Fruit fly (Drosophila melanogaster) whole organism, embryonic: Measurements from ENCODE around the gene CG13912.
A peak's percentile ranks its signal among the peaks of the same experiment; 100 is the strongest.

Experiments
- Atf6 ChIP-seq: fragments of 200-800 bp; sonication (Bioruptor generic); IDR thresholded peaks from 2 replicates; pipeline ENCODE4 v1.3.6; 2022; ENCODE audit warnings: missing biosample characterization, missing genetic modification characterization
- BtbVII ChIP-seq: fragments of 200-800 bp; sonication (Bioruptor generic); optimal IDR thresholded peaks from 3 replicates; lab custom pipeline; 2017; ENCODE audit warnings: missing biosample characterization, mild to moderate bottlenecking, missing genetic modification characterization
- Bteb2 ChIP-seq: fragments of 200-800 bp; sonication (Bioruptor generic); optimal IDR thresholded peaks from 2 replicates; lab custom pipeline; 2016; ENCODE audit warnings: missing biosample characterization, missing genetic modification characterization
- CG10147 ChIP-seq: fragments of 200-800 bp; sonication (Bioruptor generic); optimal IDR thresholded peaks from 2 replicates; lab custom pipeline; 2019; ENCODE audit warnings: missing biosample characterization, mild to moderate bottlenecking, missing genetic modification characterization, moderate library complexity
- CG10366 ChIP-seq: fragments of 200-800 bp; sonication (Bioruptor generic); IDR thresholded peaks from 2 replicates; pipeline ENCODE4 v1.3.6; 2022; ENCODE audit warnings: missing biosample characterization, missing genetic modification characterization
- CG14667 ChIP-seq: fragments of 200-800 bp; sonication (Bioruptor generic); IDR thresholded peaks from 2 replicates; pipeline ENCODE4 v1.3.6; 2022; ENCODE audit warnings: missing biosample characterization, missing genetic modification characterization
- CG15514 ChIP-seq: fragments of 200-800 bp; sonication (Bioruptor generic); optimal IDR thresholded peaks from 3 replicates; lab custom pipeline; 2017; ENCODE audit warnings: missing biosample characterization, missing genetic modification characterization, mild to moderate bottlenecking, moderate library complexity, missing genetic modification reagents
- CG15696 ChIP-seq: fragments of 200-800 bp; sonication (Bioruptor generic); optimal IDR thresholded peaks from 2 replicates; lab custom pipeline; 2019; ENCODE audit warnings: missing biosample characterization, mild to moderate bottlenecking, missing genetic modification characterization, moderate library complexity
- CG17568 ChIP-seq: fragments of 200-800 bp; sonication (Bioruptor generic); optimal IDR thresholded peaks from 2 replicates; lab custom pipeline; 2018; ENCODE audit warnings: missing biosample characterization, mild to moderate bottlenecking, missing genetic modification characterization, moderate library complexity
- CG2129 ChIP-seq: fragments of 200-800 bp; sonication (Bioruptor generic); IDR thresholded peaks from 2 replicates; pipeline ENCODE4 v1.3.6; 2022; ENCODE audit warnings: missing biosample characterization, missing genetic modification characterization; ENCODE audit not compliant: partially characterized antibody
- CG2875 ChIP-seq: fragments of 200-800 bp; sonication (Bioruptor generic); optimal IDR thresholded peaks from 2 replicates; lab custom pipeline; 2017; ENCODE audit warnings: missing biosample characterization, mild to moderate bottlenecking, missing genetic modification characterization, missing genetic modification reagents
- CG33557 ChIP-seq: fragments of 200-800 bp; sonication (Bioruptor generic); optimal IDR thresholded peaks from 2 replicates; lab custom pipeline; 2019; ENCODE audit warnings: missing biosample characterization, mild to moderate bottlenecking, missing genetic modification characterization, moderate library complexity
- CG34376 ChIP-seq: fragments of 200-800 bp; sonication (Bioruptor generic); optimal IDR thresholded peaks from 2 replicates; lab custom pipeline; 2018; ENCODE audit warnings: missing biosample characterization, mild to moderate bottlenecking, missing genetic modification characterization
- CG4404 ChIP-seq: fragments of 200-800 bp; sonication (Bioruptor generic); IDR thresholded peaks from 2 replicates; pipeline ENCODE4 v1.3.6; 2022; ENCODE audit warnings: missing biosample characterization, missing genetic modification characterization
- CG4854 ChIP-seq: fragments of 200-800 bp; sonication (Bioruptor generic); optimal IDR thresholded peaks from 2 replicates; lab custom pipeline; 2016; ENCODE audit warnings: missing biosample characterization, missing genetic modification characterization, inconsistent platforms
- CG7357 ChIP-seq: fragments of 200-800 bp; sonication (Bioruptor generic); IDR thresholded peaks from 3 replicates; pipeline ENCODE4 v1.3.6; 2022; ENCODE audit warnings: missing biosample characterization, missing genetic modification characterization
- CG7928 ChIP-seq: fragments of 200-800 bp; sonication (Bioruptor generic); optimal IDR thresholded peaks from 2 replicates; lab custom pipeline; 2017; ENCODE audit warnings: missing biosample characterization, mild to moderate bottlenecking, missing genetic modification characterization
- CG9932 ChIP-seq: fragments of 200-800 bp; sonication (Bioruptor generic); IDR thresholded peaks from 2 replicates; pipeline ENCODE4 v1.3.6; 2022; ENCODE audit warnings: missing biosample characterization, missing genetic modification characterization
- E2f2 ChIP-seq: fragments of 200-800 bp; sonication (Bioruptor generic); IDR thresholded peaks from 2 replicates; pipeline ENCODE4 v1.3.6; 2022; ENCODE audit warnings: missing biosample characterization, missing genetic modification characterization
- Hmr ChIP-seq: fragments of 200-800 bp; sonication (Bioruptor generic); optimal IDR thresholded peaks from 3 replicates; lab custom pipeline; 2017; ENCODE audit warnings: mild to moderate bottlenecking, missing biosample characterization, missing genetic modification reagents, missing genetic modification characterization
- Hr51 ChIP-seq, 2 experiments: fragments of 200-800 bp; sonication (Bioruptor generic); optimal IDR thresholded peaks; 2 replicates in 1 of 2; 3 replicates in 1 of 2; lab custom pipeline; 2016 to 2018; ENCODE audit warnings: missing biosample characterization in 2 of 2, missing genetic modification characterization in 2 of 2, mild to moderate bottlenecking in 1 of 2, moderate library complexity in 1 of 2
- Hr78 ChIP-seq, 2 experiments: fragments of 200-800 bp in 1 of 2; fragments of >200 bp in 1 of 2; sonication (Bioruptor generic) in 1 of 2; optimal IDR thresholded peaks; 2 replicates each; lab custom pipeline; 2017 to 2019; ENCODE audit warnings: missing biosample characterization in 2 of 2, missing genetic modification characterization in 2 of 2, mild to moderate bottlenecking in 1 of 2, moderate library complexity in 1 of 2
- Mad ChIP-seq: fragments of 200-800 bp; sonication (Bioruptor generic); optimal IDR thresholded peaks from 2 replicates; lab custom pipeline; 2016; ENCODE audit warnings: missing biosample characterization, missing genetic modification characterization
- Myb ChIP-seq: fragments of 200-800 bp; sonication (Bioruptor generic); optimal IDR thresholded peaks from 2 replicates; lab custom pipeline; 2016; ENCODE audit warnings: missing biosample characterization, missing genetic modification characterization
- NK7.1 ChIP-seq: fragments of 200-800 bp; sonication (Bioruptor generic); optimal IDR thresholded peaks from 3 replicates; lab custom pipeline; 2016; ENCODE audit warnings: missing biosample characterization, missing genetic modification characterization
- Oaz ChIP-seq: fragments of 200-800 bp; sonication (Bioruptor generic); IDR thresholded peaks from 2 replicates; pipeline ENCODE4 v1.3.6; 2022; ENCODE audit warnings: missing biosample characterization, missing genetic modification characterization
- Rfx ChIP-seq: fragments of 200-800 bp; sonication (Bioruptor generic); IDR thresholded peaks from 2 replicates; pipeline ENCODE4 v1.3.6; 2022; ENCODE audit warnings: missing biosample characterization, missing genetic modification characterization
- Rx ChIP-seq: fragments of 200-800 bp; sonication (Bioruptor generic); IDR thresholded peaks from 2 replicates; pipeline ENCODE4 v1.3.6; 2022; ENCODE audit warnings: missing biosample characterization, missing genetic modification characterization
- Scr ChIP-seq: fragments of 200-800 bp; sonication (Bioruptor generic); IDR thresholded peaks from 2 replicates; pipeline ENCODE4 v1.3.6; 2022; ENCODE audit warnings: missing biosample characterization, missing genetic modification characterization; ENCODE audit not compliant: partially characterized antibody
- al ChIP-seq: fragments of 200-800 bp; sonication (Bioruptor generic); IDR thresholded peaks from 2 replicates; pipeline ENCODE4 v1.3.6; 2022; ENCODE audit warnings: missing biosample characterization, missing genetic modification characterization
- cg ChIP-seq: fragments of 200-800 bp; sonication (Bioruptor generic); optimal IDR thresholded peaks from 3 replicates; lab custom pipeline; 2019; ENCODE audit warnings: missing biosample characterization, mild to moderate bottlenecking, missing genetic modification characterization, moderate library complexity
- ci ChIP-seq: fragments of 200-800 bp; sonication (Bioruptor generic); IDR thresholded peaks from 3 replicates; pipeline ENCODE4 v1.3.6; 2022; ENCODE audit warnings: missing biosample characterization, missing genetic modification characterization
- emc ChIP-seq: fragments of 200-800 bp; sonication (Bioruptor generic); optimal IDR thresholded peaks from 2 replicates; lab custom pipeline; 2016; ENCODE audit warnings: missing biosample characterization, missing genetic modification characterization
- gem ChIP-seq: fragments of 200-800 bp; sonication (Bioruptor generic); optimal IDR thresholded peaks from 2 replicates; lab custom pipeline; 2019; ENCODE audit warnings: missing biosample characterization, mild to moderate bottlenecking, missing genetic modification characterization, moderate library complexity
- h ChIP-seq: fragments of >200 bp; optimal IDR thresholded peaks from 2 replicates; lab custom pipeline; 2017
- lmd ChIP-seq: fragments of 200-800 bp; sonication (Bioruptor generic); IDR thresholded peaks from 2 replicates; pipeline ENCODE4 v1.3.6; 2022; ENCODE audit warnings: missing biosample characterization, missing genetic modification characterization
- lov ChIP-seq, 2 experiments: fragments of 200-800 bp in 1 of 2; fragments of >200 bp in 1 of 2; sonication (Bioruptor generic) in 1 of 2; IDR thresholded peaks in 1 of 2; optimal IDR thresholded peaks in 1 of 2; 2 replicates in 1 of 2; 3 replicates in 1 of 2; pipeline versions ENCODE4 v1.3.6 to Lab custom; 2017 to 2022; ENCODE audit warnings: missing biosample characterization in 1 of 2, missing genetic modification characterization in 1 of 2
- maf-S ChIP-seq: fragments of 200-800 bp; sonication (Bioruptor generic); optimal IDR thresholded peaks from 2 replicates; lab custom pipeline; 2016; ENCODE audit warnings: missing biosample characterization, missing genetic modification characterization
- mam ChIP-seq: fragments of 200-800 bp; sonication (Bioruptor generic); optimal IDR thresholded peaks from 3 replicates; lab custom pipeline; 2016; ENCODE audit warnings: missing biosample characterization, missing genetic modification characterization
- onecut ChIP-seq: fragments of 200-800 bp; sonication (Bioruptor generic); IDR thresholded peaks from 2 replicates; pipeline ENCODE4 v1.3.6; 2022; ENCODE audit warnings: missing biosample characterization, missing genetic modification characterization
- pho ChIP-seq: fragments of 200-800 bp; sonication (Bioruptor generic); optimal IDR thresholded peaks from 2 replicates; lab custom pipeline; 2016; ENCODE audit warnings: missing biosample characterization, missing genetic modification characterization
- pnt ChIP-seq: fragments of 200-800 bp; sonication (Bioruptor generic); optimal IDR thresholded peaks from 3 replicates; lab custom pipeline; 2016; ENCODE audit warnings: missing biosample characterization, missing genetic modification characterization
- pum ChIP-seq: fragments of 200-800 bp; sonication (Bioruptor generic); optimal IDR thresholded peaks from 2 replicates; lab custom pipeline; 2016; ENCODE audit warnings: missing biosample characterization, missing genetic modification characterization
- ranshi ChIP-seq: fragments of 200-800 bp; sonication (Bioruptor generic); IDR thresholded peaks from 2 replicates; pipeline ENCODE4 v1.3.6; 2022; ENCODE audit warnings: missing biosample characterization, missing genetic modification characterization
- repo ChIP-seq: fragments of 200-800 bp; sonication (Bioruptor generic); optimal IDR thresholded peaks from 2 replicates; lab custom pipeline; 2016; ENCODE audit warnings: missing biosample characterization, missing genetic modification characterization
- schlank ChIP-seq: fragments of 200-800 bp; sonication (Bioruptor generic); optimal IDR thresholded peaks from 2 replicates; lab custom pipeline; 2018; ENCODE audit warnings: missing biosample characterization, mild to moderate bottlenecking, missing genetic modification characterization
- shn ChIP-seq: fragments of 200-800 bp; sonication (Bioruptor generic); optimal IDR thresholded peaks from 3 replicates; lab custom pipeline; 2016; ENCODE audit warnings: missing biosample characterization, missing genetic modification characterization
- sim ChIP-seq: fragments of 200-800 bp; sonication (Bioruptor generic); IDR thresholded peaks from 2 replicates; pipeline ENCODE4 v1.3.6; 2022; ENCODE audit warnings: missing biosample characterization, missing genetic modification characterization
- stc ChIP-seq: fragments of 200-800 bp; sonication (Bioruptor generic); IDR thresholded peaks from 2 replicates; pipeline ENCODE4 v1.3.6; 2022; ENCODE audit warnings: missing biosample characterization, missing genetic modification characterization
- vvl ChIP-seq: fragments of 200-800 bp; sonication (Bioruptor generic); IDR thresholded peaks from 2 replicates; pipeline ENCODE4 v1.3.6; 2022; ENCODE audit warnings: missing biosample characterization, missing genetic modification characterization
- wor ChIP-seq: fragments of 200-800 bp; sonication (Bioruptor generic); IDR thresholded peaks from 2 replicates; pipeline ENCODE4 v1.3.6; 2022; ENCODE audit warnings: missing biosample characterization, missing genetic modification characterization

The CG13912 gene

DNA sequence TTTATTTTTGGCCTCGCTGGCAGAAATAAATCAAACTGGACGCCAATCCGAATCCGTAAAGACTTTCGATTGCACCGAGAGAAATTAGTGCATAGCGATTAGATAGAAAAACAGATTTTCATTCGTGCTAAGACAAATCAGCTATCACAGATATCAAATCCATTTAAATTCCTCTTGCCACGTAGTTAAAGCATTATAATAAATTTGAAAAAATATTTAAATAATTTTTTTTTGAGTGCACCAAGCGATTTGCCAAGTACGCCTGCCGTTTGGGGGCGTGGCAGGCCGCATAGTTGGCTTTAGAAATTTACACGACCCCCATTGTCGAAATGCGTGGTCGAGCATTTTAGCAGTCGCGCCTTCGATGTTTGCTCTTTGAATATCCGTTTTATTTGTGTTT lies 37.7 kb upstream of the CG13912 start (continued):
- TF ChIP-seq vvl (GFP tag; lab: Robert Waterston, UW) (peak; percentile 63), pnt (no peak), sim (GFP tag; lab: Robert Waterston, UW) (no peak), cg (GFP tag; lab: Kevin White, UChicago) (no peak), CG7928 (GFP tag; lab: Kevin White, UChicago) (no peak), ranshi (GFP tag; lab: Robert Waterston, UW) (peak; percentile 52; the same call in 1 of the 2 replicates), stc (peak; percentile 65), repo (GFP tag; lab: Kevin White, UChicago) (no peak), gem (peak; percentile 71), Oaz (GFP tag; lab: Robert Waterston, UW) (peak; percentile 47), CG34376 (GFP tag; lab: Kevin White, UChicago) (no peak), Myb (GFP tag; lab: Kevin White, UChicago) (no peak), wor (GFP tag; lab: Robert Waterston, UW) (no peak), CG4854 (GFP tag; lab: Kevin White, UChicago) (no peak), al (GFP tag; lab: Robert Waterston, UW) (peak; percentile 65), E2f2 (0 out of 2 replicates have a peak, but pooled peaks have one; percentile 9), maf-S (GFP tag; lab: Kevin White, UChicago) (no peak), Scr (no peak), emc (GFP tag; lab: Kevin White, UChicago) (no peak), CG7357 (no peak), CG15696 (tag; lab: Kevin White, UChicago) (no peak), shn (no peak), CG15514 (GFP tag; lab: Kevin White, UChicago) (peak; percentile 20), pho (GFP tag; lab: Kevin White, UChicago) (peak; percentile 1), CG10147 (GFP tag; lab: Kevin White, UChicago) (peak; percentile 16), schlank (tag; lab: Kevin White, UChicago) (peak; percentile 10), Rx (GFP tag; lab: Robert Waterston, UW) (peak; percentile 60), Bteb2 (GFP tag; lab: Kevin White, UChicago) (peak; percentile 6), CG9932 (GFP tag; lab: Robert Waterston, UW) (peak; percentile 63), Mad (GFP tag; lab: Kevin White, UChicago) (no peak), CG33557 (GFP tag; lab: Kevin White, UChicago) (no peak), lmd (GFP tag; lab: Robert Waterston, UW) (peak; percentile 56), CG10366 (GFP tag; lab: Robert Waterston, UW) (peak; percentile 50), Hmr (GFP tag; lab: Kevin White, UChicago) (peak; percentile 57), mam (peak; percentile 49), CG4404 (GFP tag; lab: Robert Waterston, UW) (no peak), CG17568 (GFP tag; lab: Kevin White, UChicago) (no peak), CG2875 (GFP tag; lab: Kevin White, UChicago) (no peak), BtbVII (GFP tag; lab: Kevin White, UChicago) (peak; percentile 20), Atf6 (GFP tag; lab: Robert Waterston, UW) (peak; percentile 69), ci (peak; percentile 66; the same call in 2 of the 3 replicates), onecut (GFP tag; lab: Robert Waterston, UW) (peak; percentile 34; the same call in 1 of the 2 replicates), pum (no peak), CG14667 (GFP tag; lab: Robert Waterston, UW) (0 out of 2 replicates have a peak, but pooled peaks have one; percentile 13), lov (optimal IDR thresholded peaks at IDR 0.05; lab: Kevin White, UChicago) (no peak), lov (GFP tag; IDR thresholded peaks at IDR 0.05; lab: Robert Waterston, UW) (no peak), Hr51 (GFP tag; optimal IDR thresholded peaks at IDR 0.05; lab: Kevin White, UChicago) (peak in 1 of 2 experiments; percentile 65), NK7.1 (GFP tag; lab: Kevin White, UChicago) (no peak), CG2129 (GFP tag; lab: Robert Waterston, UW) (no peak), Hr78 (GFP tag; optimal IDR thresholded peaks at IDR 0.05; lab: Kevin White, UChicago) (no peak), h (lab: Kevin White, UChicago) (no peak), Rfx (GFP tag; lab: Robert Waterston, UW) (peak; percentile 84)
